Worm (Caenorhabditis elegans) whole organism, young adult: ENCODE data around the gene C28H8.7.

Experiments
- F57C9.4 ChIP-seq: sonication (generic microtip); optimal IDR thresholded peaks from 2 replicates; lab custom pipeline; 2017; ENCODE audit warnings: mild to moderate bottlenecking, missing genetic modification characterization, missing compliant biosample characterization
- athp-1 ChIP-seq: sonication (generic microtip); optimal IDR thresholded peaks from 2 replicates; lab custom pipeline; 2017; ENCODE audit warnings: mild to moderate bottlenecking, missing genetic modification characterization, missing compliant biosample characterization
- dpl-1 ChIP-seq: fragments of 150-350 bp; optimal IDR thresholded peaks from 2 replicates; lab custom pipeline; 2014; ENCODE audit warnings: missing biosample characterization, missing genetic modification reagents, missing genetic modification characterization
- zfh-2 ChIP-seq: fragments of 200-800 bp; sonication (Bioruptor generic); conservative IDR thresholded peaks from 2 replicates; pipeline ENCODE4 v1.3.6; 2022; ENCODE audit warnings: missing genetic modification reagents, missing genetic modification characterization, missing compliant biosample characterization

- no peak for TF ChIP-seq dpl-1
- TF ChIP-seq F57C9.4 = no peak
- TF ChIP-seq athp-1 (tag; lab: Kevin White, UChicago) = no peak
- TF ChIP-seq zfh-2 (GFP tag; lab: Robert Waterston, UW) = no peak
Observed at ce11 chrIII:5919799-5920387, 33.1 kb upstream of the C28H8.7 start, which contains the start of the genes tdo-2 and C28H8.2.
